Fruit fly (Drosophila melanogaster): Measurements from ENCODE around the gene Gas41.

Gas41 gene

dm6 chr2L:6950096-6950495 is at the start of gene Gas41, which contains the start of gene SA1 (continued):
- TF ChIP-seq CG12659 (GFP tag; optimal IDR thresholded peaks at IDR 0.05): peak; percentile 90
- TF ChIP-seq Oli (tag; optimal IDR thresholded peaks at IDR 0.05): peak; percentile 71
- no peak for TF ChIP-seq dmrt99B (tag; optimal IDR thresholded peaks at IDR 0.05)
- TF ChIP-seq CG1603 (tag; optimal IDR thresholded peaks at IDR 0.05): peak; percentile 43
- no peak for TF ChIP-seq btn (GFP tag; optimal IDR thresholded peaks at IDR 0.05)
- TF ChIP-seq CG7271 (tag; optimal IDR thresholded peaks at IDR 0.05): peak; percentile 93
- TF ChIP-seq CG17186 (GFP tag; optimal IDR thresholded peaks at IDR 0.05): peak; percentile 72
- TF ChIP-seq kah (GFP tag; optimal IDR thresholded peaks at IDR 0.05): peak; percentile 54
- TF ChIP-seq CG13296 (GFP tag; optimal IDR thresholded peaks at IDR 0.05): peak; percentile 88
- peak; percentile 64 for TF ChIP-seq CG6683 (GFP tag; optimal IDR thresholded peaks at IDR 0.05)
- TF ChIP-seq Opbp (GFP tag; IDR thresholded peaks at IDR 0.05; ENCODE audit: partially characterized antibody): 0 out of 3 replicates have a peak, but pooled peaks have one; percentile 42
- TF ChIP-seq NC2α (GFP tag; optimal IDR thresholded peaks at IDR 0.05): no peak
- TF ChIP-seq CG10147 (GFP tag; optimal IDR thresholded peaks at IDR 0.05): no peak
- TF ChIP-seq org-1 (GFP tag; optimal IDR thresholded peaks at IDR 0.05): no peak
- TF ChIP-seq insv (GFP tag; optimal IDR thresholded peaks at IDR 0.05): no peak
- peak; percentile 74 for TF ChIP-seq zfh2 (GFP tag; optimal IDR thresholded peaks at IDR 0.05)
- TF ChIP-seq jumu (GFP tag; optimal IDR thresholded peaks at IDR 0.05): peak; percentile 70
- peak; percentile 44; the same call in 1 of the 3 replicates for TF ChIP-seq CG14860 (GFP tag; IDR thresholded peaks at IDR 0.05; ENCODE audit: partially characterized antibody)
- TF ChIP-seq sd (tag; optimal IDR thresholded peaks at IDR 0.05): no peak
- peak; percentile 26 for TF ChIP-seq ab (GFP tag; optimal IDR thresholded peaks at IDR 0.05)
- TF ChIP-seq gem (tag; optimal IDR thresholded peaks at IDR 0.05): peak; percentile 97
- TF ChIP-seq otp (GFP tag; IDR thresholded peaks at IDR 0.05): peak; percentile 56; the same call in 1 of the 3 replicates
- TF ChIP-seq pnt (GFP tag; optimal IDR thresholded peaks at IDR 0.05): peak; percentile 48
- peak; percentile 89 for TF ChIP-seq CG9215 (GFP tag; IDR thresholded peaks at IDR 0.05)
- TF ChIP-seq Ets97D (GFP tag; optimal IDR thresholded peaks at IDR 0.05): peak; percentile 66
- peak; percentile 69 for TF ChIP-seq CG12219 (GFP tag; optimal IDR thresholded peaks at IDR 0.05)
- no peak for TF ChIP-seq Bteb2 (GFP tag; optimal IDR thresholded peaks at IDR 0.05)
- TF ChIP-seq stc (GFP tag; IDR thresholded peaks at IDR 0.05): peak; percentile 85
- TF ChIP-seq Rfx (GFP tag; IDR thresholded peaks at IDR 0.05): no peak
- no peak for TF ChIP-seq Mrtf (GFP tag; IDR thresholded peaks at IDR 0.05)
- TF ChIP-seq CG2712 (tag; optimal IDR thresholded peaks at IDR 0.05): peak; percentile 96
- TF ChIP-seq scrt (GFP tag; optimal IDR thresholded peaks at IDR 0.05): peak; percentile 65
- TF ChIP-seq salm (tag; optimal IDR thresholded peaks at IDR 0.05): peak; percentile 56
- peak; percentile 78 for TF ChIP-seq CG7556 (GFP tag; optimal IDR thresholded peaks at IDR 0.05)
- no peak for TF ChIP-seq Optix (GFP tag; IDR thresholded peaks at IDR 0.05)
- TF ChIP-seq Meics (GFP tag; optimal IDR thresholded peaks at IDR 0.05): peak; percentile 86
- TF ChIP-seq E2f2 (GFP tag; IDR thresholded peaks at IDR 0.05): 0 out of 2 replicates have a peak, but pooled peaks have one; percentile 49
- TF ChIP-seq Lhr (GFP tag; optimal IDR thresholded peaks at IDR 0.05): peak; percentile 1
- TF ChIP-seq CG12744 (GFP tag; optimal IDR thresholded peaks at IDR 0.05): peak; percentile 22
- peak; percentile 95 for TF ChIP-seq CG9932 (GFP tag; IDR thresholded peaks at IDR 0.05)
- no peak for TF ChIP-seq CG5245 (GFP tag; optimal IDR thresholded peaks at IDR 0.05)
- no peak for TF ChIP-seq maf-S (GFP tag; optimal IDR thresholded peaks at IDR 0.05)
- TF ChIP-seq CG17385 (GFP tag; optimal IDR thresholded peaks at IDR 0.05): peak; percentile 99
- no peak for TF ChIP-seq CG11723 (GFP tag; optimal IDR thresholded peaks at IDR 0.05)
- no peak for TF ChIP-seq luna (GFP tag; optimal IDR thresholded peaks at IDR 0.05)
- no peak for TF ChIP-seq bowl (GFP tag; IDR thresholded peaks at IDR 0.05)
- TF ChIP-seq ATbp (GFP tag; optimal IDR thresholded peaks at IDR 0.05): peak; percentile 77
- TF ChIP-seq wor (GFP tag; IDR thresholded peaks at IDR 0.05): no peak
- TF ChIP-seq Six4 (GFP tag; optimal IDR thresholded peaks at IDR 0.05): peak; percentile 70
- TF ChIP-seq CG13424 (tag; optimal IDR thresholded peaks at IDR 0.05): peak; percentile 96

Data from whole organism, embryonic.